1 fruit fly cellular context compared by ENCODE assay signal in genomic region chr3R:9039448-9039847, dm6.
TF ChIP-seq lines count a peak whose summit lies in the region.

neur (minus strand) TSS chr3R:9039471.

TF ChIP-seq in whole organism, embryonic, 481 proteins besides CTCF, POLR2A, EP300 and RAD21 (continued from another document):
- peak; percentile 63 for TF ChIP-seq CG12155 (GFP tag; optimal IDR thresholded peaks at IDR 0.05; lab: Kevin White, UChicago)
- TF ChIP-seq sisA (GFP tag; IDR thresholded peaks at IDR 0.05; lab: Robert Waterston, UW) = no peak
- peak in 1 of 2 experiments; percentile 47 for TF ChIP-seq Pdp1 (GFP tag; optimal IDR thresholded peaks at IDR 0.05; lab: Kevin White, UChicago)
- peak; percentile 99 for TF ChIP-seq CG3995 (GFP tag; optimal IDR thresholded peaks at IDR 0.05; lab: Kevin White, UChicago)
- no peak for TF ChIP-seq CG9876 (GFP tag; optimal IDR thresholded peaks at IDR 0.05; lab: Kevin White, UChicago)
- peak; percentile 91 for TF ChIP-seq gfzf (GFP tag; optimal IDR thresholded peaks at IDR 0.05; lab: Kevin White, UChicago)
- no peak for TF ChIP-seq sim (GFP tag; IDR thresholded peaks at IDR 0.05; lab: Robert Waterston, UW)
- TF ChIP-seq dpn (GFP tag; optimal IDR thresholded peaks at IDR 0.05; lab: Kevin White, UChicago) = peak; percentile 14 to 29
- peak; percentile 78 for TF ChIP-seq Scr (GFP tag; IDR thresholded peaks at IDR 0.05; lab: Robert Waterston, UW; ENCODE audit: partially characterized antibody)
- no peak for TF ChIP-seq Six4 (GFP tag; optimal IDR thresholded peaks at IDR 0.05; lab: Kevin White, UChicago)
